Worm (Caenorhabditis elegans): Measurements from ENCODE around the gene lin-14.

lin-14 gene

ce11 chrX:11467320-11467732 lies 2.0 kb downstream of the lin-14 start (continued):
- TF ChIP-seq nhr-11 (tag; optimal IDR thresholded peaks at IDR 0.05) (peak; percentile 59), attf-4 (tag; optimal IDR thresholded peaks at IDR 0.05) (no peak), Y105C5A.15 (GFP tag; IDR thresholded peaks at IDR 0.05) (no peak), dmd-6 (GFP tag; IDR thresholded peaks at IDR 0.05) (no peak), T26A8.4 (GFP tag; IDR thresholded peaks at IDR 0.05) (no peak), pqm-1 (tag; optimal IDR thresholded peaks at IDR 0.05) (no peak), nhr-237 (tag; optimal IDR thresholded peaks at IDR 0.05) (no peak), daf-8 (GFP tag; IDR thresholded peaks at IDR 0.05) (no peak), ceh-28 (tag; optimal IDR thresholded peaks at IDR 0.05) (no peak), dmd-9 (GFP tag; IDR thresholded peaks at IDR 0.05) (no peak), D1046.2 (GFP tag; IDR thresholded peaks at IDR 0.05) (no peak), lsy-2 (tag; optimal IDR thresholded peaks at IDR 0.05) (peak; percentile 59 to 65), zfp-3 (GFP tag; conservative IDR thresholded peaks at IDR 0.05) (no peak), ceh-62 (tag; optimal IDR thresholded peaks at IDR 0.05) (no peak), hif-1 (tag; optimal IDR thresholded peaks at IDR 0.05) (peak in 1 of 2 experiments; percentile 70), gei-8 (GFP tag; optimal IDR thresholded peaks at IDR 0.05) (no peak), F26F4.8 (GFP tag; conservative IDR thresholded peaks at IDR 0.05) (no peak), fos-1 (tag; optimal IDR thresholded peaks at IDR 0.05) (no peak), dmd-8 (GFP tag; IDR thresholded peaks at IDR 0.05) (no peak; the same call in 1 of the 2 replicates), ces-1 (GFP tag; optimal IDR thresholded peaks at IDR 0.05) (no peak), dve-1 (tag; optimal IDR thresholded peaks at IDR 0.05; ENCODE audit: insufficient read depth) (peak; percentile 7), lin-38 (GFP tag; IDR thresholded peaks at IDR 0.05) (0 out of 2 replicates have a peak, but pooled peaks have one; percentile 19), vab-7 (GFP tag; IDR thresholded peaks at IDR 0.05) (no peak), hmg-1.1 (GFP tag; IDR thresholded peaks at IDR 0.05) (peak; percentile 82), ceh-20 (GFP tag; IDR thresholded peaks at IDR 0.05) (no peak), nhr-111 (GFP tag; optimal IDR thresholded peaks at IDR 0.05) (no peak), nhr-42 (GFP tag; IDR thresholded peaks at IDR 0.05) (no peak), F37D6.2 (tag; optimal IDR thresholded peaks at IDR 0.05) (peak; percentile 66), madf-9 (GFP tag; conservative IDR thresholded peaks at IDR 0.05) (no peak), zag-1 (tag; optimal IDR thresholded peaks at IDR 0.05) (no peak), ztf-7 (tag; optimal IDR thresholded peaks at IDR 0.05) (no peak), ama-1 (optimal IDR thresholded peaks at IDR 0.05) (peak; percentile 61), aha-1 (tag) (peak; percentile 95), tra-1 (GFP tag; IDR thresholded peaks at IDR 0.05) (no peak), nhr-102 (tag; optimal IDR thresholded peaks at IDR 0.05) (no peak), mxl-3 (GFP tag; optimal IDR thresholded peaks at IDR 0.05) (peak; percentile 65), mdt-29 (GFP tag; IDR thresholded peaks at IDR 0.05) (no peak), tag-97 (GFP tag; IDR thresholded peaks at IDR 0.05) (no peak; the same call in 1 of the 2 replicates), mdl-1 (tag; optimal IDR thresholded peaks at IDR 0.05) (peak; percentile 48 to 92), zip-2 (tag; optimal IDR thresholded peaks at IDR 0.05) (no peak), ceh-44 (GFP tag; IDR thresholded peaks at IDR 0.05) (no peak), sdz-12 (GFP tag; optimal IDR thresholded peaks at IDR 0.05) (no peak), lin-1 (GFP tag; IDR thresholded peaks at IDR 0.05) (no peak), ceh-82 (tag; optimal IDR thresholded peaks at IDR 0.05) (no peak), skn-1 (tag; optimal IDR thresholded peaks at IDR 0.05) (no peak), Y5F2A.4 (GFP tag; optimal IDR thresholded peaks at IDR 0.05) (no peak), arid-1 (GFP tag; conservative IDR thresholded peaks at IDR 0.05) (0 out of 2 replicates have a peak, but pooled peaks have one; percentile 41), aly-2 (tag; optimal IDR thresholded peaks at IDR 0.05) (no peak), F49E8.2 (tag; optimal IDR thresholded peaks at IDR 0.05; ENCODE audit: borderline replicate concordance) (no peak), unc-39 (tag; optimal IDR thresholded peaks at IDR 0.05) (no peak), F10B5.3 (tag; optimal IDR thresholded peaks at IDR 0.05) (no peak), Y48G9A.11 (GFP tag; IDR thresholded peaks at IDR 0.05) (no peak), nhr-76 (tag; optimal IDR thresholded peaks at IDR 0.05) (no peak)

All from whole organism, L4 larva.